Fruit fly (Drosophila melanogaster): ENCODE measurements around the gene CG31668.

DNA sequence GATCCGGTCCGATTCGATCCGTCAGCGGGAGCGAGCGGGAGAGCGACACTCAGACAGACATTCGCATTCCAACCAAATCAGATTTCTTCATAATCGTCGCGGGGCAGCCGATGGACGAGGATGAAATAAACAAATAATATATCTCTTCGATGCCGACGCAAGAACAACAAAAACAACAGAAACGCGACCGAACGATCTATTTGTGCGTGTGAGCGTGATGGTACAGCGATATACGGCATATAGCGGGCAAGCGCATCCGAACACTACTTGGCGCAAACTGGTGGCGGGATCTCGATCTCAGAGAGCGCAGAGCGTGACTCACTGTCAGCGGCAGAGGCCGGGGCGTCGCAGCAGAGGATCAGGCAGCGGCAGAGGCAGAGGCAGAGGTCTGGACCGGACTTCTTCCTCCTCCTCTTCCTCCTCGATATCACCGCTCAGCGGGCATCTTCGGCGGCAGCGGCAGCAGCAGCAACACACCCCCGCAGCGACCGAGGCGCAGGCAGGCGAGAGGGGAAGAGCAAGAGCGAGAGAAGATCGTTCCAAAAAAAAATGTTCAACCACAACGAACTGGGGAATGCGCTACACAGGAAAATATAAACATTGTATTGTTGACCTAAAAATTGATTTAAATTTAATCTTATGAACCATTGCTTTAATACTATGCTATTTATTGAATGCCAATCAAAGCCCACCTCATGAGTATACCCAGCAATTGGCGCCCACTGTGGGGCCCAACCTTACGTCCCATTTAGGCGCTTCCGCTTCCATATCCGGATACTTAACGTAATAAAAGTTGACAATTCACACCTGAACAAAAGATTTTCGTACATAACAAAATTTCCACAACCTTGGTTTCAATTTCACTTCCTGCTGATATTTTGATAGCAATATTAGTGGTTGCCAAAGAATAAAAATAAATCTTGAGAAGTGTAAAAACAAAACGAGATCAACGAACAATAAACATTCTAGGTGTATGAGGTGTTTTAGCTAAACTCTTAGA lies 44.4 kb downstream of the CG31668 start:
- no peak for TF ChIP-seq psq (optimal IDR thresholded peaks at IDR 0.05)
- no peak for TF ChIP-seq Myc (optimal IDR thresholded peaks at IDR 0.05)
- TF ChIP-seq ttk (optimal IDR thresholded peaks at IDR 0.05), result no peak
